Fruit fly (Drosophila melanogaster) whole organism, embryonic: ENCODE data around the gene CG5913.

ENCODE experiments used
- B-H2 ChIP-seq: fragments of 200-800 bp; sonication (Bioruptor generic); optimal IDR thresholded peaks from 2 replicates; lab custom pipeline; 2018; ENCODE audit warnings: missing biosample characterization, mild to moderate bottlenecking, missing genetic modification characterization
- BtbVII ChIP-seq: fragments of 200-800 bp; sonication (Bioruptor generic); optimal IDR thresholded peaks from 3 replicates; lab custom pipeline; 2017; ENCODE audit warnings: missing biosample characterization, mild to moderate bottlenecking, missing genetic modification characterization
- CG11398 ChIP-seq: fragments of 200-800 bp; sonication (Bioruptor generic); optimal IDR thresholded peaks from 2 replicates; lab custom pipeline; 2016; ENCODE audit warnings: missing biosample characterization, missing genetic modification characterization
- CG12104 ChIP-seq: fragments of 200-800 bp; sonication (Bioruptor generic); optimal IDR thresholded peaks from 3 replicates; lab custom pipeline; 2016; ENCODE audit warnings: missing biosample characterization, missing genetic modification characterization
- CG12744 ChIP-seq: fragments of 200-800 bp; sonication (Bioruptor generic); optimal IDR thresholded peaks from 2 replicates; lab custom pipeline; 2016; ENCODE audit warnings: missing biosample characterization, missing genetic modification characterization
- CG12769 ChIP-seq: fragments of 200-800 bp; sonication (Bioruptor generic); optimal IDR thresholded peaks from 2 replicates; lab custom pipeline; 2019; ENCODE audit warnings: missing biosample characterization, mild to moderate bottlenecking, missing genetic modification characterization, moderate library complexity
- CG1647 ChIP-seq: fragments of 200-800 bp; sonication (Bioruptor generic); optimal IDR thresholded peaks from 3 replicates; lab custom pipeline; 2016; ENCODE audit warnings: missing biosample characterization, missing genetic modification characterization
- CG16815 ChIP-seq: fragments of 200-800 bp; sonication (Bioruptor generic); optimal IDR thresholded peaks from 3 replicates; lab custom pipeline; 2017; ENCODE audit warnings: missing biosample characterization, mild to moderate bottlenecking, missing genetic modification characterization
- CG17802 ChIP-seq: fragments of 200-800 bp; sonication (Bioruptor generic); optimal IDR thresholded peaks from 2 replicates; lab custom pipeline; 2018; ENCODE audit warnings: missing biosample characterization, mild to moderate bottlenecking, missing genetic modification characterization, moderate library complexity
- CG33213 ChIP-seq: fragments of 200-800 bp; sonication (Bioruptor generic); optimal IDR thresholded peaks from 3 replicates; lab custom pipeline; 2016; ENCODE audit warnings: missing biosample characterization, missing genetic modification characterization
- CG4854 ChIP-seq: fragments of 200-800 bp; sonication (Bioruptor generic); optimal IDR thresholded peaks from 2 replicates; lab custom pipeline; 2016; ENCODE audit warnings: missing biosample characterization, missing genetic modification characterization, inconsistent platforms
- CG6854 ChIP-seq: fragments of 200-800 bp; sonication (Bioruptor generic); optimal IDR thresholded peaks from 3 replicates; lab custom pipeline; 2017; ENCODE audit warnings: missing biosample characterization, mild to moderate bottlenecking, missing genetic modification characterization
- CG8765 ChIP-seq: fragments of 200-800 bp; sonication (Bioruptor generic); IDR thresholded peaks from 2 replicates; pipeline ENCODE4 v1.3.6; 2022; ENCODE audit warnings: missing biosample characterization, missing genetic modification characterization
- CG8924 ChIP-seq: fragments of 200-800 bp; optimal IDR thresholded peaks from 3 replicates; lab custom pipeline; 2019; ENCODE audit warnings: missing biosample characterization, mild to moderate bottlenecking, missing genetic modification characterization, moderate library complexity
- CG9876 ChIP-seq: fragments of 200-800 bp; sonication (Bioruptor generic); optimal IDR thresholded peaks from 2 replicates; lab custom pipeline; 2016; ENCODE audit warnings: missing biosample characterization, missing genetic modification characterization
- CG9932 ChIP-seq: fragments of 200-800 bp; sonication (Bioruptor generic); IDR thresholded peaks from 2 replicates; pipeline ENCODE4 v1.3.6; 2022; ENCODE audit warnings: missing biosample characterization, missing genetic modification characterization
- CrebB ChIP-seq: fragments of 200-800 bp; sonication (Bioruptor generic); optimal IDR thresholded peaks from 3 replicates; lab custom pipeline; 2018; ENCODE audit warnings: missing biosample characterization, mild to moderate bottlenecking, missing genetic modification characterization
- Dll ChIP-seq: fragments of 200-800 bp; sonication (Bioruptor generic); IDR thresholded peaks from 4 replicates; pipeline ENCODE4 v1.3.6; 2022; ENCODE audit warnings: missing biosample characterization, missing genetic modification characterization; ENCODE audit not compliant: partially characterized antibody
- MTF-1 ChIP-seq: fragments of 200-800 bp; sonication (Bioruptor generic); optimal IDR thresholded peaks from 2 replicates; lab custom pipeline; 2018; ENCODE audit warnings: missing biosample characterization, mild to moderate bottlenecking, missing genetic modification characterization, borderline replicate concordance
- Neu2 ChIP-seq: fragments of 200-800 bp; sonication (Bioruptor generic); optimal IDR thresholded peaks from 3 replicates; lab custom pipeline; 2016; ENCODE audit warnings: missing biosample characterization, missing genetic modification characterization, borderline replicate concordance
- Oaz ChIP-seq: fragments of 200-800 bp; sonication (Bioruptor generic); IDR thresholded peaks from 2 replicates; pipeline ENCODE4 v1.3.6; 2022; ENCODE audit warnings: missing biosample characterization, missing genetic modification characterization
- Scr ChIP-seq: fragments of 200-800 bp; sonication (Bioruptor generic); IDR thresholded peaks from 2 replicates; pipeline ENCODE4 v1.3.6; 2022; ENCODE audit warnings: missing biosample characterization, missing genetic modification characterization; ENCODE audit not compliant: partially characterized antibody
- TFAM ChIP-seq: fragments of 200-800 bp; sonication (Bioruptor generic); optimal IDR thresholded peaks from 2 replicates; lab custom pipeline; 2017; ENCODE audit warnings: missing biosample characterization, missing genetic modification characterization, inconsistent platforms
- abd-A ChIP-seq: fragments of 200-800 bp; sonication (Bioruptor generic); optimal IDR thresholded peaks from 3 replicates; lab custom pipeline; 2019; ENCODE audit warnings: missing biosample characterization, mild to moderate bottlenecking, missing genetic modification characterization, moderate library complexity
- caup ChIP-seq: fragments of 200-800 bp; sonication (Bioruptor generic); optimal IDR thresholded peaks from 3 replicates; lab custom pipeline; 2017; ENCODE audit warnings: missing biosample characterization, mild to moderate bottlenecking, missing genetic modification characterization, moderate library complexity; ENCODE audit not compliant: severe bottlenecking
- chm ChIP-seq: fragments of 200-800 bp; sonication (Bioruptor generic); IDR thresholded peaks from 2 replicates; pipeline ENCODE4 v1.3.6; 2022; ENCODE audit warnings: missing biosample characterization, missing genetic modification characterization
- crc ChIP-seq: fragments of 200-800 bp; sonication (Bioruptor generic); optimal IDR thresholded peaks from 2 replicates; lab custom pipeline; 2016; ENCODE audit warnings: missing biosample characterization, missing genetic modification characterization
- croc ChIP-seq: fragments of 200-800 bp; sonication (Bioruptor generic); conservative IDR thresholded peaks from 3 replicates; pipeline ENCODE4 v1.3.6; 2022; ENCODE audit warnings: missing biosample characterization, missing genetic modification characterization
- crol ChIP-seq: fragments of 200-800 bp; sonication (Bioruptor generic); IDR thresholded peaks from 2 replicates; pipeline ENCODE4 v1.3.6; 2022; ENCODE audit warnings: missing biosample characterization, missing genetic modification characterization
- dpn ChIP-seq, 2 experiments: fragments of 200-800 bp; sonication (Bioruptor generic); optimal IDR thresholded peaks; 3 replicates each; lab custom pipeline; 2016; ENCODE audit warnings: missing biosample characterization in 2 of 2, missing genetic modification characterization in 2 of 2
- en ChIP-seq: fragments of 200-800 bp; sonication (Bioruptor generic); optimal IDR thresholded peaks from 2 replicates; lab custom pipeline; 2016; ENCODE audit warnings: missing biosample characterization, missing genetic modification characterization
- gce ChIP-seq: fragments of 200-800 bp; sonication (Bioruptor generic); IDR thresholded peaks from 3 replicates; pipeline ENCODE4 v1.3.6; 2022; ENCODE audit warnings: missing biosample characterization, missing genetic modification characterization
- grau ChIP-seq: fragments of 200-800 bp; optimal IDR thresholded peaks from 3 replicates; lab custom pipeline; 2019; ENCODE audit warnings: missing biosample characterization, mild to moderate bottlenecking, missing genetic modification characterization, moderate library complexity
- hb ChIP-seq: fragments of 200-800 bp; sonication (Bioruptor generic); IDR thresholded peaks from 3 replicates; pipeline ENCODE4 v1.3.6; 2022; ENCODE audit warnings: missing biosample characterization, missing genetic modification characterization; ENCODE audit not compliant: partially characterized antibody
- jigr1 ChIP-seq: fragments of 200-800 bp; sonication (Bioruptor generic); IDR thresholded peaks from 3 replicates; pipeline ENCODE4 v1.3.6; 2022; ENCODE audit warnings: missing biosample characterization, missing genetic modification characterization
- klu ChIP-seq: fragments of 200-800 bp; sonication (Bioruptor generic); IDR thresholded peaks from 2 replicates; pipeline ENCODE4 v1.3.6; 2022; ENCODE audit warnings: missing biosample characterization, missing genetic modification characterization
- kni ChIP-seq: fragments of 200-800 bp; sonication (Bioruptor generic); optimal IDR thresholded peaks from 3 replicates; lab custom pipeline; 2017; ENCODE audit warnings: mild to moderate bottlenecking, missing biosample characterization, missing genetic modification reagents, missing genetic modification characterization
- lbe ChIP-seq: fragments of 200-800 bp; sonication (Bioruptor generic); optimal IDR thresholded peaks from 2 replicates; lab custom pipeline; 2016; ENCODE audit warnings: missing biosample characterization, mild to moderate bottlenecking, missing genetic modification characterization
- maf-S ChIP-seq: fragments of 200-800 bp; sonication (Bioruptor generic); optimal IDR thresholded peaks from 2 replicates; lab custom pipeline; 2016; ENCODE audit warnings: missing biosample characterization, missing genetic modification characterization
- nerfin-1 ChIP-seq: fragments of 200-800 bp; sonication (Bioruptor generic); optimal IDR thresholded peaks from 3 replicates; lab custom pipeline; 2019; ENCODE audit warnings: missing biosample characterization, mild to moderate bottlenecking, missing genetic modification characterization, moderate library complexity
- pb ChIP-seq: fragments of 200-800 bp; sonication (Bioruptor generic); optimal IDR thresholded peaks from 3 replicates; lab custom pipeline; 2016; ENCODE audit warnings: missing biosample characterization, missing genetic modification characterization
- pho ChIP-seq: fragments of 200-800 bp; sonication (Bioruptor generic); optimal IDR thresholded peaks from 2 replicates; lab custom pipeline; 2016; ENCODE audit warnings: missing biosample characterization, missing genetic modification characterization
- sens-2 ChIP-seq: fragments of 200-800 bp; sonication (Bioruptor generic); IDR thresholded peaks from 2 replicates; pipeline ENCODE4 v1.3.6; 2022; ENCODE audit warnings: missing biosample characterization, missing genetic modification characterization
- sima ChIP-seq: fragments of 200-800 bp; sonication (Bioruptor generic); optimal IDR thresholded peaks from 2 replicates; lab custom pipeline; 2016; ENCODE audit warnings: missing biosample characterization, missing genetic modification characterization
- slou ChIP-seq: fragments of 200-800 bp; sonication (Bioruptor generic); optimal IDR thresholded peaks from 3 replicates; lab custom pipeline; 2016; ENCODE audit warnings: missing biosample characterization, missing genetic modification characterization
- stwl ChIP-seq: fragments of 200-800 bp; sonication (Bioruptor generic); optimal IDR thresholded peaks from 3 replicates; lab custom pipeline; 2018; ENCODE audit warnings: missing biosample characterization, mild to moderate bottlenecking, missing genetic modification characterization, moderate library complexity
- tll ChIP-seq, 2 experiments: fragments of 200-800 bp in 1 of 2; fragments of >200 bp in 1 of 2; sonication (Bioruptor generic) in 1 of 2; optimal IDR thresholded peaks; 2 replicates each; lab custom pipeline; 2017 to 2019; ENCODE audit warnings: missing biosample characterization in 2 of 2, missing genetic modification characterization in 2 of 2, mild to moderate bottlenecking in 1 of 2, moderate library complexity in 1 of 2
- wor ChIP-seq: fragments of 200-800 bp; sonication (Bioruptor generic); IDR thresholded peaks from 2 replicates; pipeline ENCODE4 v1.3.6; 2022; ENCODE audit warnings: missing biosample characterization, missing genetic modification characterization
- yki ChIP-seq: fragments of >200 bp; optimal IDR thresholded peaks from 3 replicates; lab custom pipeline; 2018

The CG5913 gene

DNA sequence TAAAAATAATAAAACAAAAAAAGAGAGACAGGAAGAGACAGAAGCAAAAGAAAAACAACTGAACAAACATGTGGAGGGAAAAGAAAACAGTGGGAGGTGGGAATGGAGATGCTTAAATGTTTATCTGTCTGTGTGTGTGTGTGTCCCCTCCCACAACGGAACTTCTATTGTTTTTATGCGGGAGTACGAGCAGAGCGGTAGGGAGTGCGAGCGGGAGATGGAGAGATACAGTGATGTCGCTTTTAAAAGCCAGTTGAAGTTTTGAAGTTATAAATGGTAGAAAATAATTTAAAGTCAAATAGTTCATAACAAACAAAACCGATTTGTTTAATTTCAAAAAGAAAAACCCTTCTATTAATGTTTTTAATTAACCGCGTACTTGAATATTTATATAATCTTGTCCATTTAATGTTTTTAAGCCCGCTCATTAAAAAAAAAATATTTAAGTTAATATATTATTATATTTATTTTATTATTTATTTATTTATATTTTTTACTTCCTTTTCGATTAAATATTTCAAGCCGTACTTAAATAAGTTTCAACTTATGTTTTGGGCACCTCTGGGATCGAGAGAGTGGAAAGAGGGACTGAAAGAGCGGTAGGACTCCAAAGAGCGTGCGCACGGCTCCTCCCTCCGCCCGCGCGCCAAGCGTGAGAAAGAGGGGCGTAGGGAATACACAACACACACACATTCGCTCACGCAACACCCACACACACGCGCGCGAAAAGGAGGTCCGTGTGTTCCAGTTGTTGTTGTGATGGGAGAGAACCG lies 12.9 kb upstream of the CG5913 start (continued):
- TF ChIP-seq Neu2 (GFP tag; lab: Kevin White, UChicago) (no peak), TFAM (no peak), CG11398 (GFP tag; lab: Kevin White, UChicago) (no peak), Dll (GFP tag; lab: Robert Waterston, UW) (no peak), abd-A (peak; percentile 74), B-H2 (GFP tag; lab: Kevin White, UChicago) (no peak), slou (GFP tag; lab: Kevin White, UChicago) (no peak), Oaz (GFP tag; lab: Robert Waterston, UW) (no peak), CG8924 (peak; percentile 48), CG8765 (no peak), MTF-1 (GFP tag; lab: Kevin White, UChicago) (peak; percentile 16), tll (GFP tag; optimal IDR thresholded peaks at IDR 0.05; lab: Kevin White, UChicago) (no peak), yki (lab: Kevin White, UChicago) (peak; percentile 13), en (GFP tag; lab: Kevin White, UChicago) (no peak), CrebB (tag; lab: Kevin White, UChicago) (no peak), wor (GFP tag; lab: Robert Waterston, UW) (0 out of 2 replicates have a peak, but pooled peaks have one; percentile 17), dpn (GFP tag; optimal IDR thresholded peaks at IDR 0.05; lab: Kevin White, UChicago) (no peak), chm (GFP tag; lab: Robert Waterston, UW) (peak; percentile 56; the same call in 1 of the 2 replicates), lbe (GFP tag; lab: Kevin White, UChicago) (no peak), crc (no peak), CG6854 (GFP tag; lab: Kevin White, UChicago) (peak; percentile 51), crol (GFP tag; lab: Robert Waterston, UW) (peak; percentile 92), CG17802 (tag; lab: Kevin White, UChicago) (no peak), croc (GFP tag; lab: Robert Waterston, UW) (no peak; the same call in 2 of the 3 replicates), CG1647 (GFP tag; lab: Kevin White, UChicago) (no peak), CG9876 (GFP tag; lab: Kevin White, UChicago) (no peak), CG16815 (GFP tag; lab: Kevin White, UChicago) (peak; percentile 43), pho (GFP tag; lab: Kevin White, UChicago) (no peak), CG9932 (GFP tag; lab: Robert Waterston, UW) (peak; percentile 61), kni (GFP tag; lab: Kevin White, UChicago) (no peak), BtbVII (GFP tag; lab: Kevin White, UChicago) (peak; percentile 33), stwl (no peak), CG12104 (GFP tag; lab: Kevin White, UChicago) (no peak), Scr (no peak), hb (no peak), klu (GFP tag; lab: Robert Waterston, UW) (0 out of 2 replicates have a peak, but pooled peaks have one; percentile 37), CG33213 (GFP tag; lab: Kevin White, UChicago) (no peak), pb (GFP tag; lab: Kevin White, UChicago) (no peak), jigr1 (GFP tag; lab: Robert Waterston, UW) (no peak), sima (GFP tag; lab: Kevin White, UChicago) (no peak), grau (tag; lab: Kevin White, UChicago) (peak; percentile 76), CG12769 (tag; lab: Kevin White, UChicago) (peak; percentile 48), sens-2 (GFP tag; lab: Robert Waterston, UW) (no peak), caup (GFP tag; lab: Kevin White, UChicago) (peak; percentile 27), CG4854 (GFP tag; lab: Kevin White, UChicago) (no peak), gce (GFP tag; lab: Robert Waterston, UW) (no peak), CG12744 (GFP tag; lab: Kevin White, UChicago) (no peak), maf-S (GFP tag; lab: Kevin White, UChicago) (no peak), nerfin-1 (tag; lab: Kevin White, UChicago) (no peak)
